Fruit fly (Drosophila melanogaster) whole organism, wandering third instar larva: ENCODE measurements around the gene CG6118.

Experiments
- Abd-B ChIP-seq: fragments of >200 bp; optimal IDR thresholded peaks from 2 replicates; lab custom pipeline; 2017; ENCODE audit warnings: missing biosample characterization, missing genetic modification characterization
- Dif ChIP-seq: fragments of 200-275, 200-300 bp; sonication (Bioruptor generic); optimal IDR thresholded peaks from 2 replicates; lab custom pipeline; 2018; ENCODE audit warnings: missing biosample characterization, missing genetic modification characterization; ENCODE audit not compliant: partially characterized antibody
- HLH106 ChIP-seq: fragments of 200-800 bp; optimal IDR thresholded peaks from 3 replicates; lab custom pipeline; 2019; ENCODE audit warnings: missing biosample characterization, mild to moderate bottlenecking, missing genetic modification characterization, moderate library complexity
- Hr78 ChIP-seq: fragments of >200 bp; optimal IDR thresholded peaks from 2 replicates; lab custom pipeline; 2017; ENCODE audit warnings: missing biosample characterization, missing genetic modification characterization
- Rel ChIP-seq, 2 experiments: fragments of 200-800 bp; sonication (Bioruptor generic) in 1 of 2; optimal IDR thresholded peaks; 2 replicates in 1 of 2; 3 replicates in 1 of 2; lab custom pipeline; 2016 to 2019; ENCODE audit warnings: mild to moderate bottlenecking in 2 of 2, missing biosample characterization in 2 of 2, missing genetic modification characterization in 2 of 2, moderate library complexity in 1 of 2
- Vsx2 ChIP-seq: fragments of 200-300, 225-300 bp; sonication (Bioruptor generic); optimal IDR thresholded peaks from 2 replicates; lab custom pipeline; 2018; ENCODE audit warnings: missing biosample characterization, missing genetic modification characterization; ENCODE audit not compliant: partially characterized antibody
- dsf ChIP-seq: sonication (Bioruptor generic); optimal IDR thresholded peaks from 2 replicates; lab custom pipeline; 2016; ENCODE audit warnings: missing biosample characterization, missing genetic modification characterization, borderline replicate concordance
- foxo ChIP-seq, 2 experiments: fragments of 200-800 bp; sonication (Bioruptor generic); optimal IDR thresholded peaks; 2 replicates in 1 of 2; 3 replicates in 1 of 2; lab custom pipeline; 2016 to 2017; ENCODE audit warnings: missing biosample characterization in 2 of 2, missing genetic modification characterization in 2 of 2
- fru ChIP-seq: fragments of 200-800 bp; sonication (Bioruptor generic); optimal IDR thresholded peaks from 3 replicates; lab custom pipeline; 2016; ENCODE audit warnings: missing biosample characterization, mild to moderate bottlenecking, missing genetic modification characterization
- h ChIP-seq: fragments of 200-800 bp; sonication (Bioruptor generic); optimal IDR thresholded peaks from 3 replicates; lab custom pipeline; 2016; ENCODE audit warnings: missing biosample characterization, mild to moderate bottlenecking, missing genetic modification characterization
- jim ChIP-seq: fragments of 175-275, 200-325 bp; sonication (Bioruptor generic); optimal IDR thresholded peaks from 2 replicates; lab custom pipeline; 2016; ENCODE audit warnings: missing biosample characterization, mild to moderate bottlenecking, missing genetic modification characterization
- lola ChIP-seq: fragments of >200 bp; optimal IDR thresholded peaks from 2 replicates; lab custom pipeline; 2017; ENCODE audit warnings: missing biosample characterization, missing genetic modification characterization
- psq ChIP-seq: fragments of 200-800 bp; sonication (Bioruptor generic); optimal IDR thresholded peaks from 3 replicates; lab custom pipeline; 2017; ENCODE audit warnings: missing biosample characterization, mild to moderate bottlenecking, missing genetic modification characterization, moderate library complexity
- usp ChIP-seq: fragments of >200 bp; optimal IDR thresholded peaks from 2 replicates; lab custom pipeline; 2017; ENCODE audit warnings: missing biosample characterization, missing genetic modification characterization

DNA sequence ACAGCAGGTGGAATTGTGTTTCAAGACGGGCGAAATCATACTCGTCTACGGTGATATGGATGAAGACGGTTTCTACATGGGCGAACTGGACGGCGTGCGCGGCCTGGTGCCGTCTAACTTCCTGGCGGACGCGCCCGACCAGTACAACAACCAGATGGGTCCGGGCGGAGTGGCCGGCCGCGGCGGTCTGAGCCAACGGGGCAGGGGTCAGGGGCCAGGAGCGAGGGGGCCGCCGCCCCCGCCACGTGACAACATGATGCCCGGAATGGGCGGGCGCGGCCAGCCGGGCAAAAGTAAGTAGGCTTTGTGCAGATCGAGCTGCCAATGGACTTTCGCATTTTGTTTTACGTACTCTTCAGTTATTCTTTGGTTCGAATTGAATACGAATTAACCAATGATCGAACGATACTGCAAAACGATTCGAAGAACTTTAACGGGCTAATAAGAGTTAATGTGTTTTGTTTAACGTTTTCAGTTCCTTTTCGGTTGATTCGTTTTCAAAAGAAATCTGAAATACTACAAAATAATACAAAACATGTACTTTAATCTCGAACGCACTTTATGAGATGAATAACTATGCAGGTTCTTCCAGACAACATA is 41.2 kb downstream of the CG6118 start:
- no peak for TF ChIP-seq fru
- no peak for TF ChIP-seq Hr78 (GFP tag; lab: Kevin White, UChicago)
- no peak for TF ChIP-seq dsf (GFP tag; lab: Kevin White, UChicago)
- no peak for TF ChIP-seq Abd-B (GFP tag; lab: Kevin White, UChicago)
- TF ChIP-seq psq (GFP tag; lab: Kevin White, UChicago), result no peak
- no peak for TF ChIP-seq HLH106 (tag; lab: Kevin White, UChicago)
- TF ChIP-seq usp (GFP tag; lab: Kevin White, UChicago), result no peak
- TF ChIP-seq lola (GFP tag; lab: Kevin White, UChicago), result no peak
- no peak for TF ChIP-seq Dif
- no peak for TF ChIP-seq h
- no peak for TF ChIP-seq jim
- no peak for TF ChIP-seq foxo (GFP tag; optimal IDR thresholded peaks at IDR 0.05; lab: Kevin White, UChicago)
- no peak for TF ChIP-seq Vsx2 (GFP tag; lab: Kevin White, UChicago)
- TF ChIP-seq Rel (GFP tag; optimal IDR thresholded peaks at IDR 0.05; lab: Kevin White, UChicago), result no peak
- no peak for TF ChIP-seq Rel (tag; optimal IDR thresholded peaks at IDR 0.05; lab: Kevin White, UChicago)
